Worm (Caenorhabditis elegans): ENCODE data around the gene srh-147.

Gene srh-147

DNA sequence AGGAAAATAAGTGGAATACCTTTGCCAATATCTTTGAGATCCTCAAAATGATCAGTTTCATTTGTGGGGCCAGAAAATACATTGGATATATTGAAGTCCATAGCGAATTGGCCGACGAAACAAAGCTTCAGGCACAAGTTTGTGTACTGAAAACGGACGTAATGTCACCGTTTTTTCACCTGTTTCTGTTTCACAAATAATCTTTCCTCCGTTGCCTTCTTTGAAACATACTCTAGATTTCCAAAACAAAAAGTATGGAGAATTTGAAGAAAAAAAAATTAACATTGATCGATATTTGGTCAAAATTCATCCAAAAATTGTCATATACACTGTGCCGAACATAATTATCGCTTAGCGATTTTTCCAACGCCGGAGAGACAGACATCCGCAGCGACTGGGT, 12.5 kb upstream of the srh-147 start, which contains the start of gene srz-12:
Gene srz-12, minus strand, starts transcription at position 101 of the 400 bp plus-strand sequence.
- no peak for TF ChIP-seq tbx-11 (GFP tag; IDR thresholded peaks at IDR 0.05)
- no peak for TF ChIP-seq ceh-36 (tag; optimal IDR thresholded peaks at IDR 0.05)
- no peak for TF ChIP-seq tbx-37 (GFP tag; conservative IDR thresholded peaks at IDR 0.05)

DNA sequence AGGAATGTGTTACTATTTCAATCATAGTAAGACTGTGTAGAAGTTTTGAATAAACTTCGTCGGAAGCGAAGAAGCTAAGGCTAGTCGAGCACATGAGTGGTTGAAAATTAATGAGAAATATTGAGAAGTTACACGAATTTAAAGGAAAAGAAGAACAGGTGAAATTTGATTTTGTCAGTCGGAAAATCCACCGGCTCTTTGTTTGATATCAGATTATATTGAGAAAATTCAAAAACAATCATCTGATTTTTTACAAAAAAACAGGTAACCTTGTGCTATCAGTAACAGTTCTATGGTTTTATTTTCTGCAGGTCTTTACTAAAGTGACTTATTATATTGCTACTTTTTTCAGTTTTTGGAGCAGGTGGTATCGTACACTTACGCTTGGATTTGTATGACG, 8.2 kb upstream of the srh-147 start, which contains the start of gene srh-148:
Gene srh-148, minus strand, starts transcription at position 101 of the 400 bp plus-strand sequence.
- TF ChIP-seq sea-1 (GFP tag; conservative IDR thresholded peaks at IDR 0.05) (no peak), tbx-37 (GFP tag; conservative IDR thresholded peaks at IDR 0.05) (no peak), tbx-11 (GFP tag; IDR thresholded peaks at IDR 0.05) (no peak), F13C5.2 (tag; optimal IDR thresholded peaks at IDR 0.05) (no peak), aly-1 (tag; optimal IDR thresholded peaks at IDR 0.05) (no peak), hmg-4 (GFP tag; optimal IDR thresholded peaks at IDR 0.05) (no peak), B0310.2 (tag; optimal IDR thresholded peaks at IDR 0.05) (no peak), ceh-13 (GFP tag; optimal IDR thresholded peaks at IDR 0.05) (no peak), hmbx-1 (tag; optimal IDR thresholded peaks at IDR 0.05) (no peak), ama-1 (optimal IDR thresholded peaks at IDR 0.05) (no peak), tra-4 (tag; optimal IDR thresholded peaks at IDR 0.05) (no peak), pes-1 (GFP tag; IDR thresholded peaks at IDR 0.05) (no peak), ceh-36 (tag; optimal IDR thresholded peaks at IDR 0.05) (no peak)

DNA sequence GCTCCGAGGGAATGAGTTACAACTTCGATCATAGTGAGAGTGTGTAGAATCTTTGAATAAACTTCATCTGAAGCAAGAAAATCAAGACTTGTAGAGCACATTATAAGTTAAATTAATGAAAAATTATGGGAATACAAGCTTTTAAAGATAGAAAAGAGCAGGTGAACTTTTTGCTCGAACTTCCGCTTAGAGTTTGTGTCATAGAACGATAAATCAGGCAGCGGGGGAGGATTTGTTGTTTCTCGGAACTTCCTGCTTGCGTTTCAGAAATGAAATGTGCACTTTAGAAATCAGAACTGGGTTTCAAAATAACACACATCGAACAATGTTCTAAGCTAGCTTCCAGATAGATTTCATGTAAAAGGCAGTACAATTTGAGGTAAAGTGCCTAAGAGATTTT, 9.0 kb downstream of the srh-147 start, which contains the start of gene srh-149:
Gene srh-149, minus strand, starts transcription at position 101 of the 400 bp plus-strand sequence.
- TF ChIP-seq tbx-37 (GFP tag; conservative IDR thresholded peaks at IDR 0.05), result no peak
- TF ChIP-seq tbx-11 (GFP tag; IDR thresholded peaks at IDR 0.05), result no peak
- TF ChIP-seq flt-1 (GFP tag; IDR thresholded peaks at IDR 0.05), result no peak
- no peak for TF ChIP-seq B0310.2 (tag; optimal IDR thresholded peaks at IDR 0.05)
- no peak for TF ChIP-seq tra-4 (tag; optimal IDR thresholded peaks at IDR 0.05)
- no peak for TF ChIP-seq ceh-13 (GFP tag; optimal IDR thresholded peaks at IDR 0.05)

ce11 chrV:15833622-15834021, 16.5 kb downstream of the srh-147 start, which contains the start of gene srbc-54:
Gene srbc-54 (minus strand): TSS chrV:15833722.
- TF ChIP-seq hmg-4 (GFP tag; optimal IDR thresholded peaks at IDR 0.05), result no peak
- no peak for TF ChIP-seq F13C5.2 (tag; optimal IDR thresholded peaks at IDR 0.05)
- TF ChIP-seq hmbx-1 (tag; optimal IDR thresholded peaks at IDR 0.05), result no peak
- TF ChIP-seq ets-7 (tag; optimal IDR thresholded peaks at IDR 0.05), result no peak
- TF ChIP-seq pes-1 (GFP tag; IDR thresholded peaks at IDR 0.05), result no peak
- TF ChIP-seq sea-1 (GFP tag; conservative IDR thresholded peaks at IDR 0.05), result no peak
- TF ChIP-seq flt-1 (GFP tag; IDR thresholded peaks at IDR 0.05), result no peak
- TF ChIP-seq hnd-1 (tag; optimal IDR thresholded peaks at IDR 0.05), result no peak
- no peak for TF ChIP-seq B0310.2 (tag; optimal IDR thresholded peaks at IDR 0.05)
- no peak for TF ChIP-seq scrt-1 (GFP tag; IDR thresholded peaks at IDR 0.05)
- no peak for TF ChIP-seq tra-4 (tag; optimal IDR thresholded peaks at IDR 0.05)

DNA sequence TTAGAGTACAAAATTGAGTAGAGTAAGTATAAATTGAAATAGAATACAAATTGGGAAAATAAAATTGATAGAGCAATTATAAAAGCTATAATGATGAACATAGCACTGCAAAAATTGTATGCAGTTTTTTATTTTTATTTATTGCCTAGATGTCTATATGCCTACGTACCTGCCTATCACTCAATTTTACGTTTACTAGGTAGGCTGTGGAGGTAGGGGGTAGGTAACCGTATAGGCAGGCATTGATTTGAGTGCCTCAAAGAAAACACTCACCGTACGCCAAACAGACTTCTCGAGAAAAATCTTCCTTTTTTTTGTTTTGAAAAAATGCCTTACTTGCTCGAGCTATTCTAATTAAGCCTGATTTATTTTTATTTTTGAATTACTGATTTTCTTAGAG, 18.5 kb downstream of the srh-147 start, which contains the start of gene srbc-56:
Gene srbc-56, minus strand, starts transcription at position 101 of the 400 bp plus-strand sequence.
- TF ChIP-seq F13C5.2 (tag; optimal IDR thresholded peaks at IDR 0.05), result no peak
- TF ChIP-seq B0310.2 (tag; optimal IDR thresholded peaks at IDR 0.05), result no peak
- no peak for TF ChIP-seq tbx-37 (GFP tag; conservative IDR thresholded peaks at IDR 0.05)
- TF ChIP-seq hmbx-1 (tag; optimal IDR thresholded peaks at IDR 0.05), result no peak
- no peak for TF ChIP-seq ets-7 (tag; optimal IDR thresholded peaks at IDR 0.05)
- no peak for TF ChIP-seq sea-1 (GFP tag; conservative IDR thresholded peaks at IDR 0.05)
- TF ChIP-seq aly-1 (tag; optimal IDR thresholded peaks at IDR 0.05), result no peak
- no peak for TF ChIP-seq scrt-1 (GFP tag; IDR thresholded peaks at IDR 0.05)
- no peak for TF ChIP-seq tra-4 (tag; optimal IDR thresholded peaks at IDR 0.05)
- TF ChIP-seq ceh-36 (tag; optimal IDR thresholded peaks at IDR 0.05), result no peak

DNA sequence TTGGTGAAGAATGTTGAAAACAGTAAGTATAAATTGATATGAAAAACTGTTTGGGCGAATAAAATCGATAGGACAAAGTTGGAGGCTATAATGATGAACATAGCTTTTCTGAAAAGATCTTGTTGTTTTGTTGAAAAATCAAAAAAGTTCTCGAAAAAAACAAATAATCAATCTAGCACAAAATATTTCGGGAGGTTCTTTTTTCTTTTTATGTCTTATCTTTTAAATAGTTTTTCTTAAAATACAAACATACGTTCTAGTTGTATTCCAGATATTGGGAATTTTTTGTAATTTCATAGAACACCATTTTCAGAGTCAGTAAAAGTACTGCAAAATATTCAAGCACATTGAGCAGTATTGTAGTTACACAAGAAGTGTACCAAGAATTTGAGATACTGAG, 20.2 kb downstream of the srh-147 start, which contains the start of gene srbc-55:
Gene srbc-55, minus strand, starts transcription at position 101 of the 400 bp plus-strand sequence.
- TF ChIP-seq tbx-11 (GFP tag; IDR thresholded peaks at IDR 0.05) (no peak), pes-1 (GFP tag; IDR thresholded peaks at IDR 0.05) (no peak), tbx-37 (GFP tag; conservative IDR thresholded peaks at IDR 0.05) (no peak), aly-1 (tag; optimal IDR thresholded peaks at IDR 0.05) (no peak), hnd-1 (tag; optimal IDR thresholded peaks at IDR 0.05) (no peak), hmg-4 (GFP tag; optimal IDR thresholded peaks at IDR 0.05) (no peak), flt-1 (GFP tag; IDR thresholded peaks at IDR 0.05) (no peak), F13C5.2 (tag; optimal IDR thresholded peaks at IDR 0.05) (no peak), sea-1 (GFP tag; conservative IDR thresholded peaks at IDR 0.05) (no peak), hmbx-1 (tag; optimal IDR thresholded peaks at IDR 0.05) (no peak), ama-1 (optimal IDR thresholded peaks at IDR 0.05) (no peak), ets-7 (tag; optimal IDR thresholded peaks at IDR 0.05) (no peak), B0310.2 (tag; optimal IDR thresholded peaks at IDR 0.05) (no peak), scrt-1 (GFP tag; IDR thresholded peaks at IDR 0.05) (no peak)

- TF ChIP-seq hnd-1 (tag; optimal IDR thresholded peaks at IDR 0.05) (no peak), F13C5.2 (tag; optimal IDR thresholded peaks at IDR 0.05) (no peak), ceh-13 (GFP tag; optimal IDR thresholded peaks at IDR 0.05) (no peak), sea-1 (GFP tag; conservative IDR thresholded peaks at IDR 0.05) (no peak), ama-1 (optimal IDR thresholded peaks at IDR 0.05) (no peak), ceh-36 (tag; optimal IDR thresholded peaks at IDR 0.05) (no peak), aly-1 (tag; optimal IDR thresholded peaks at IDR 0.05) (no peak), flt-1 (GFP tag; IDR thresholded peaks at IDR 0.05) (no peak), tbx-37 (GFP tag; conservative IDR thresholded peaks at IDR 0.05) (no peak), tra-4 (tag; optimal IDR thresholded peaks at IDR 0.05) (no peak), hmbx-1 (tag; optimal IDR thresholded peaks at IDR 0.05) (no peak), scrt-1 (GFP tag; IDR thresholded peaks at IDR 0.05) (no peak)
Measured at ce11 chrV:15826110-15826509, 24.0 kb downstream of the srh-147 start, which contains the start of gene srbc-51. Gene srbc-51 (plus strand): TSS chrV:15826410.

DNA sequence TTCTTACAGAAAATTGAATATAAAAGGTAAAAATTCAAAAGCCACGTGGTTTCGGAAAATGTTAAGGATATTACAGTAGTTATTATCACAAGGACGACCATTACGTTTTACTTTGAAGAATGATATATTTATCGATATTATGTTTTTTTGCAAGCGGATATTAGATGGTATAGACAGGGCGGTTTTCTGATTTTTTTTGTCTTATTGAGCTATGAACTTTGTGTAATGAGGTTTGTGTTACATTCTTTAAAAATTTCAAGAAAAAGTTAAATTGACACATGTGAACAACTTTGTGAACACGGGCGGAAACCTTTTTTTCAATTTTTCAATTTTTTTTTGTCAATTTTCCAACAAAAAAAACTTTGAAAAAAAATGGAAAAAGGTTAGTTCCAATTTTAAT, 25.3 kb downstream of the srh-147 start, which contains the start of gene srbc-50:
Gene srbc-50, minus strand, starts transcription at position 101 of the 400 bp plus-strand sequence.
- TF ChIP-seq ceh-36 (tag; optimal IDR thresholded peaks at IDR 0.05) (no peak), tbx-11 (GFP tag; IDR thresholded peaks at IDR 0.05) (no peak), flt-1 (GFP tag; IDR thresholded peaks at IDR 0.05) (no peak), tra-4 (tag; optimal IDR thresholded peaks at IDR 0.05) (no peak), B0310.2 (tag; optimal IDR thresholded peaks at IDR 0.05) (no peak), hmg-4 (GFP tag; optimal IDR thresholded peaks at IDR 0.05) (no peak), aly-1 (tag; optimal IDR thresholded peaks at IDR 0.05) (no peak), ama-1 (optimal IDR thresholded peaks at IDR 0.05) (no peak), hnd-1 (tag; optimal IDR thresholded peaks at IDR 0.05) (no peak), ets-7 (tag; optimal IDR thresholded peaks at IDR 0.05) (no peak), ceh-13 (GFP tag; optimal IDR thresholded peaks at IDR 0.05) (no peak), hmbx-1 (tag; optimal IDR thresholded peaks at IDR 0.05) (no peak), F13C5.2 (tag; optimal IDR thresholded peaks at IDR 0.05) (no peak)

All from whole organism, early embryonic.